Fruit fly (Drosophila melanogaster): ENCODE data around the gene CG7631.

DNA sequence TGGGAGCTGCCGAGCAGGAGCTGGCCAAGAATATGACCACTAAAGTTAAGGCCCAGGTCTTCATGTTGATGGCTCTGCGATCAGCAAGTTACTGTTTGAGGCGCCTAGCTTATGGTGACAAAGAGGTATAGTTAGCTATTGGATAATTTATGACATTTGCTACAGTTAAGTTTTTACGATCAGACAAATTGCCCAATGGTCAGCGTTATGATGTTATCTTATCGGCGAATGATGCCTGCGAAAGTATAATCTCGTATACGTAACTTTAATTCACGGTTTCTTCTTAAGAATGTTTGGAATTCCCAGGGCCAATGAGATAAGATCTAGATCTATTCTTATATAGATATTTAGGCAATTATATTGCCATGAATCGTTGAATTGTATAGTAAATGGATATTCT, 13.8 kb upstream of the CG7631 start, which contains the start of gene CG15254:
- TF ChIP-seq psq (optimal IDR thresholded peaks at IDR 0.05) (no peak), h (optimal IDR thresholded peaks at IDR 0.05) (no peak)

Data from Kc167 (cell line).